Fruit fly (Drosophila melanogaster) whole organism, prepupa: ENCODE measurements around the gene CG5645.

Experiments
- CG10669 ChIP-seq: fragments of 200-800 bp; sonication (Bioruptor generic); optimal IDR thresholded peaks from 3 replicates; lab custom pipeline; 2018; ENCODE audit warnings: missing biosample characterization, mild to moderate bottlenecking, missing genetic modification characterization, moderate library complexity
- CG11762 ChIP-seq: fragments of 200-800 bp; sonication (Bioruptor generic); optimal IDR thresholded peaks from 3 replicates; lab custom pipeline; 2016; ENCODE audit warnings: missing biosample characterization, missing genetic modification characterization; ENCODE audit not compliant: insufficient read depth
- CG11902 ChIP-seq: fragments of 200-800 bp; sonication (Bioruptor generic); optimal IDR thresholded peaks from 3 replicates; lab custom pipeline; 2016; ENCODE audit warnings: missing biosample characterization, missing genetic modification characterization
- CG32006 ChIP-seq: fragments of 200-800 bp; sonication (Bioruptor generic); optimal IDR thresholded peaks from 3 replicates; lab custom pipeline; 2017; ENCODE audit warnings: missing biosample characterization, mild to moderate bottlenecking, missing genetic modification characterization
- CG3919 ChIP-seq: fragments of 200-800 bp; sonication (Bioruptor generic); optimal IDR thresholded peaks from 3 replicates; lab custom pipeline; 2016; ENCODE audit warnings: missing biosample characterization, missing genetic modification characterization
- CG4318 ChIP-seq: fragments of 200-800 bp; sonication (Bioruptor generic); optimal IDR thresholded peaks from 3 replicates; lab custom pipeline; 2017; ENCODE audit warnings: missing biosample characterization, mild to moderate bottlenecking, missing genetic modification characterization
- CG6792 ChIP-seq: fragments of 200-800 bp; sonication (Bioruptor generic); optimal IDR thresholded peaks from 3 replicates; lab custom pipeline; 2016; ENCODE audit warnings: missing biosample characterization, missing genetic modification characterization
- CG7368 ChIP-seq: fragments of 200-800 bp; sonication (Bioruptor generic); optimal IDR thresholded peaks from 3 replicates; lab custom pipeline; 2016; ENCODE audit warnings: missing biosample characterization, missing genetic modification characterization
- CG8319 ChIP-seq: fragments of 200-800 bp; sonication (Bioruptor generic); optimal IDR thresholded peaks from 3 replicates; lab custom pipeline; 2016; ENCODE audit warnings: missing biosample characterization, missing genetic modification characterization
- CG9139 ChIP-seq: fragments of 200-800 bp; sonication (Bioruptor generic); optimal IDR thresholded peaks from 3 replicates; lab custom pipeline; 2017; ENCODE audit warnings: missing biosample characterization, mild to moderate bottlenecking, missing genetic modification characterization
- Eip75B ChIP-seq: fragments of 200-800 bp; sonication (Bioruptor generic); optimal IDR thresholded peaks from 3 replicates; lab custom pipeline; 2016; ENCODE audit warnings: missing biosample characterization, missing genetic modification characterization
- Eip78C ChIP-seq: fragments of 200-800 bp; sonication (Bioruptor generic); peaks from one replicate; lab custom pipeline; 2016; ENCODE audit warnings: missing biosample characterization, missing genetic modification characterization
- Hr4 ChIP-seq: fragments of 200-800 bp; sonication (Bioruptor generic); optimal IDR thresholded peaks from 3 replicates; lab custom pipeline; 2016; ENCODE audit warnings: missing biosample characterization, missing genetic modification characterization
- Lpt ChIP-seq: fragments of 200-800 bp; sonication (Bioruptor generic); optimal IDR thresholded peaks from 3 replicates; lab custom pipeline; 2016; ENCODE audit warnings: missing biosample characterization, missing genetic modification characterization
- Smox ChIP-seq: fragments of 200-800 bp; sonication (Bioruptor generic); optimal IDR thresholded peaks from 3 replicates; lab custom pipeline; 2016; ENCODE audit warnings: missing biosample characterization, missing genetic modification characterization
- Sox102F ChIP-seq: fragments of 200-800 bp; sonication (Bioruptor generic); optimal IDR thresholded peaks from 2 replicates; lab custom pipeline; 2016; ENCODE audit warnings: missing biosample characterization, mild to moderate bottlenecking, missing genetic modification characterization
- Sox14 ChIP-seq: fragments of 200-800 bp; sonication (Bioruptor generic); optimal IDR thresholded peaks from 3 replicates; lab custom pipeline; 2016; ENCODE audit warnings: missing biosample characterization, missing genetic modification characterization
- Sox15 ChIP-seq: fragments of 200-800 bp; sonication (Bioruptor generic); optimal IDR thresholded peaks from 3 replicates; lab custom pipeline; 2016; ENCODE audit warnings: missing biosample characterization, missing genetic modification characterization
- achi ChIP-seq: fragments of 200-800 bp; sonication (Bioruptor generic); optimal IDR thresholded peaks from 3 replicates; lab custom pipeline; 2016; ENCODE audit warnings: missing biosample characterization, missing genetic modification characterization
- dac ChIP-seq: fragments of 200-800 bp; sonication (Bioruptor generic); optimal IDR thresholded peaks from 2 replicates; lab custom pipeline; 2017; ENCODE audit warnings: missing biosample characterization, mild to moderate bottlenecking, missing genetic modification characterization
- fd59A ChIP-seq: fragments of 200-800 bp; sonication (Bioruptor generic); optimal IDR thresholded peaks from 2 replicates; lab custom pipeline; 2017; ENCODE audit warnings: missing biosample characterization, mild to moderate bottlenecking, missing genetic modification characterization, missing genetic modification reagents
- fkh ChIP-seq: fragments of 200-800 bp; sonication (Bioruptor generic); optimal IDR thresholded peaks from 3 replicates; lab custom pipeline; 2017; ENCODE audit warnings: missing biosample characterization, mild to moderate bottlenecking, missing genetic modification characterization, moderate library complexity
- lz ChIP-seq: fragments of 200-800 bp; sonication (Bioruptor generic); optimal IDR thresholded peaks from 3 replicates; lab custom pipeline; 2016; ENCODE audit warnings: missing biosample characterization, missing genetic modification characterization
- net ChIP-seq: fragments of 200-800 bp; sonication (Bioruptor generic); optimal IDR thresholded peaks from 3 replicates; lab custom pipeline; 2016; ENCODE audit warnings: missing biosample characterization, missing genetic modification characterization
- salr ChIP-seq, 2 experiments: fragments of 200-800 bp; sonication (Bioruptor generic); optimal IDR thresholded peaks; 3 replicates each; lab custom pipeline; 2016 to 2018; ENCODE audit warnings: missing biosample characterization in 2 of 2, missing genetic modification characterization in 2 of 2, mild to moderate bottlenecking in 1 of 2
- ss ChIP-seq, 2 experiments: fragments of 200-800 bp; sonication (Bioruptor generic); optimal IDR thresholded peaks; 2 replicates in 1 of 2; 3 replicates in 1 of 2; lab custom pipeline; 2017 to 2018; ENCODE audit warnings: mild to moderate bottlenecking in 2 of 2, missing biosample characterization in 2 of 2, missing genetic modification characterization in 2 of 2, moderate library complexity in 1 of 2
- svp ChIP-seq: fragments of 200-800 bp; sonication (Bioruptor generic); peaks from one replicate; lab custom pipeline; 2016; ENCODE audit warnings: missing biosample characterization, missing genetic modification characterization
- vri ChIP-seq: fragments of 200-800 bp; sonication (Bioruptor generic); optimal IDR thresholded peaks from 3 replicates; lab custom pipeline; 2016; ENCODE audit warnings: missing biosample characterization, mild to moderate bottlenecking, missing genetic modification characterization

Gene CG5645

DNA sequence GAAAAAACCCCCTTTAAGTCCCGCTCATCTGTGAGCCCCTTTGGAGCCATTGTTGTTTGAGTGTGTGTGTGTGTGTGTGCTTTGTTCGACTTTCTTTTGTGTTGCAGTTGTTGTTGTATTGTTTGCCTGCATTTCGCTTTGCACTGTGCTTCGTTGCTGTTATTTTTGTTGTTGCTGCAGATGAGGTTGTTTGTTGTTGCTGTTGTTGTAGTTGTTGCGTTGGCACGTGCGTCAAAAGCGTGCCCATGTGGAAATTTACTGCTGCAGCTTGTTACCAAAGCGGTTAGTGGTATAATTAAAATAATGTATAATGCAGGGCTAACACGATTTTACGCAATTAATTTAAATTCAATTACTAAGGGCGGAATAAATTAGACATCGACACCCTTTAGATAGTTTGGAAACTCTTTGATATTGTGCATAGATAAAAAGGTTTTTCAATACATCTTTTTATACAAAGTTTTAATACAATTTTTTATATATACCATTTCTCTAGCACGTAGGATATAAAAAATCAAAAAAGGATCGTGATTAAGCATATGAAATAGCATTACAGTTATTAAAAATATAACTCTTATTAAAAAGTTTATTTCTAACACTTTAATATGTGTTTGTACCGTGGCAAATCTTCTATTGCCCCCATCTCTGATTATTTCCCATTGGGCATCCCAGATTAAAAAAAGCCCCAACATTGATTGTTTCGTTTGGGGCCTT is 46.2 kb downstream of the CG5645 start (continued):
- TF ChIP-seq dac (GFP tag; lab: Kevin White, UChicago): no peak
- TF ChIP-seq fd59A (GFP tag; lab: Kevin White, UChicago): peak; percentile 1
- peak; percentile 28 for TF ChIP-seq net (GFP tag; lab: Kevin White, UChicago)
- TF ChIP-seq CG3919: peak; percentile 55
- peak; percentile 18 for TF ChIP-seq CG6792 (GFP tag; lab: Kevin White, UChicago)
- TF ChIP-seq lz (GFP tag; lab: Kevin White, UChicago): peak; percentile 39
- TF ChIP-seq salr (GFP tag; optimal IDR thresholded peaks at IDR 0.05; lab: Kevin White, UChicago): peak in 1 of 2 experiments; percentile 18
- TF ChIP-seq Sox15 (GFP tag; lab: Kevin White, UChicago): peak; percentile 15
- peak; percentile 12 for TF ChIP-seq CG11762
- peak; percentile 33 for TF ChIP-seq CG8319 (GFP tag; lab: Kevin White, UChicago)
- TF ChIP-seq achi (GFP tag; lab: Kevin White, UChicago): peak; percentile 56
- no peak for TF ChIP-seq ss (GFP tag; optimal IDR thresholded peaks at IDR 0.05; lab: Kevin White, UChicago)
- TF ChIP-seq Sox14 (GFP tag; lab: Kevin White, UChicago): peak; percentile 74
- TF ChIP-seq CG11902: no peak
- TF ChIP-seq CG9139 (GFP tag; lab: Kevin White, UChicago): no peak
- peak; percentile 52 for TF ChIP-seq CG32006 (GFP tag; lab: Kevin White, UChicago)
- no peak for TF ChIP-seq CG7368 (GFP tag; lab: Kevin White, UChicago)
- peak; percentile 74 for TF ChIP-seq svp

DNA sequence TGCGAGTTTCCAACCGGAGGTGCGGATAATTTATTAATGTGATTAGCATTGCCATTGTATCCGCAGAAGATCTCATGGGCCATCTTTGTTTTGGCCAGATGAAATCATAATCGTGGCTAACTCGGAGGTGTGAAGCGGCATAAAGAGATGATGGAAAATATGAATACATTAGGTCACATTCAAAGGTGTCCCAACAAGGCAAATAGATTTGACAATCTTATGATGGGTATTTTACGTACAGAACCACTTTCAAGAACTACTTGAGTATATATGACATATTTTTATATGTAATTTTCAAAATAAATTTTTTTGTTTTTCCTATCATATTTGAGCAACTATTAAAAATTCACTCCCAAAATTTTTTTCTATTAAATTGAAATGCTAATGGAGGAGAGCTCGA is 48.2 kb downstream of the CG5645 start, which contains the start of gene CG17154:
TSS of gene CG17154 (plus strand) at position 301 of the 400 bp plus-strand sequence.
- TF ChIP-seq Eip78C (GFP tag; lab: Kevin White, UChicago) (peak; percentile 14), Sox102F (GFP tag; lab: Kevin White, UChicago) (no peak)

DNA sequence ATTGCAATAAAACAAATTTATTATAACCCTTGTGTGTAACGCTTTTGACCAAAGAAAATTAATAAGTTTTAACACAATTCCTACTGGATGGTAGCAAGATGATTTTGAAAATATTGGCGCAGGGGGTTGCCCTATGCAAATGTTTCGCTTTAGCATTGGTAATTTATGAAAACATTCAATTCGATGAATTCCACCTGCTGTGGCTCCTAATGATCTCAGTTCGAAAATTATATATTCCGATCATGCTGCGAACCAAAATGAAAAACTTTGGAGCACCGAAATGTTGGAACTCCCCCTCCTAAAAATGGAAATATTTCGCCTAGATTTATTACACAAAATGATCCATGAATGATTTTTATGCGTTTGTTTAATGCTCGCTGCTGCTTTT is 50.8 kb downstream of the CG5645 start:
- TF ChIP-seq ss (GFP tag; optimal IDR thresholded peaks at IDR 0.05; lab: Kevin White, UChicago) (no peak), Hr4 (GFP tag; lab: Kevin White, UChicago) (no peak), Eip75B (GFP tag; lab: Kevin White, UChicago) (no peak), CG10669 (no peak), CG4318 (GFP tag; lab: Kevin White, UChicago) (no peak), Sox14 (GFP tag; lab: Kevin White, UChicago) (no peak), CG6792 (GFP tag; lab: Kevin White, UChicago) (no peak), vri (GFP tag; lab: Kevin White, UChicago) (no peak)
- TF ChIP-seq, all 60 proteins: peak for 0

DNA sequence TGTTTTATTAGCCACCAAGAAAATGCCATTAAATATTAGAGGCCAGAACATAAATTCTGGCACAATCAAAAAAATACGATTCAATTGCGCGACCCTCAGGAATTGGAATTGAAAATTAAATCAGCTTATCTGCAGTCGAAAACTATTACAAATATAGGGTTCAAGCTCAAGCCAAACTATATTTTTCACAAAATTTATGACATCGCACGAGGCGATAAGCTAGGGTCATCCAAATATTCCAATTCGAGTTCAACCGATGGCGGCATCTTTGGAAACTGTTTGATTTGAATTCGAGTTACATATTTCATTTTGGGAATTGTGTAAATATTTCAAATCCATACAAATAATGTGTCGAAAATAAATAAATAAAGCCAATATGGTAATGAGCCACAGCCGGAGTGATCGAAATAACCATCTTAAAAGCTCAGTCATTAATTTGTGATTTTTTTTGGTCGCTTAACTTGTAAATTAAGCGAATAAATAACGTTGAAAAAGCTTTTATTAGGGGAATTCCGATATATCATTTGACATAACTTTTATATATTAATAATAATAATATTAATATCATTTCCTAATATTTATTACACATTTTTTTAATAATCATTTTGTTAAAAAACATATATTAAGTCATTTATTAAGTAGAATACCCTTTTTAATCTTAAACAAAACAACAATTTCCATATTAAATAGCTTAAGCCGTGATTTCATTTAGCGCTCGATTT is 51.4 kb downstream of the CG5645 start:
- peak; percentile 19 for TF ChIP-seq svp
- no peak for TF ChIP-seq Lpt (GFP tag; lab: Kevin White, UChicago)
- no peak for TF ChIP-seq Sox102F (GFP tag; lab: Kevin White, UChicago)
- peak; percentile 2 for TF ChIP-seq fkh

DNA sequence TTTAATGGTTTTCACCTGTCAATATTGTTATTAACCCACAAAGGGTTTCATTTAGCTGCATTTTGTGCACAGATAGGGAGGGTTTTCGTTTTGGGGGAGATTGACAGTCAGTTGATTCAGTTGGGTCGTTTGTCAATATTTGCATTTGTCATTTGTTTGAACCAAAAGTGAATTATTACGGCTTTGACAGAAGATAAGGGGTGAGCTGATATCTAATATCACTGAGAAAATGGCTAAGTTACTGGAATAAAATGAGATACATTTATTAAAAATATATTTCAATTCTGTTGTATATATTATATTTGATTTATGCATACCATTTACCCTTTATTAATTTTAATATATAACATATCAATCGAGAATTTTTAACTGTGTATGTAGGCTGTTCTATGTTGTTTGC is 52.6 kb downstream of the CG5645 start:
- TF ChIP-seq fkh (peak; percentile 89), Eip78C (GFP tag; lab: Kevin White, UChicago) (peak; percentile 1), Smox (no peak), vri (GFP tag; lab: Kevin White, UChicago) (peak; percentile 54)
